Fruit fly (Drosophila melanogaster) whole organism, embryonic: ENCODE data around the gene Hsp67Ba.

Experiments
- Atf6 ChIP-seq: fragments of 200-800 bp; sonication (Bioruptor generic); IDR thresholded peaks from 2 replicates; pipeline ENCODE4 v1.3.6; 2022; ENCODE audit warnings: missing biosample characterization, missing genetic modification characterization
- Bdp1 ChIP-seq: fragments of 200-800 bp; sonication (Bioruptor generic); optimal IDR thresholded peaks from 3 replicates; lab custom pipeline; 2016; ENCODE audit warnings: missing biosample characterization, missing genetic modification characterization
- CG1024 ChIP-seq: fragments of 200-800 bp; sonication (Bioruptor generic); IDR thresholded peaks from 2 replicates; pipeline ENCODE4 v1.3.6; 2022; ENCODE audit warnings: missing biosample characterization, missing genetic modification characterization
- CG10654 ChIP-seq: fragments of 200-800 bp; sonication (Bioruptor generic); optimal IDR thresholded peaks from 2 replicates; lab custom pipeline; 2016; ENCODE audit warnings: missing biosample characterization, missing genetic modification characterization
- CG11093 ChIP-seq: fragments of 200-800 bp; sonication (Bioruptor generic); IDR thresholded peaks from 3 replicates; pipeline ENCODE4 v1.3.6; 2022; ENCODE audit warnings: missing biosample characterization, missing genetic modification characterization
- CG11504 ChIP-seq: fragments of 200-800 bp; sonication (Bioruptor generic); optimal IDR thresholded peaks from 3 replicates; lab custom pipeline; 2019; ENCODE audit warnings: missing biosample characterization, mild to moderate bottlenecking, missing genetic modification characterization, moderate library complexity
- CG12104 ChIP-seq: fragments of 200-800 bp; sonication (Bioruptor generic); optimal IDR thresholded peaks from 3 replicates; lab custom pipeline; 2016; ENCODE audit warnings: missing biosample characterization, missing genetic modification characterization
- CG1603 ChIP-seq: fragments of 200-800 bp; sonication (Bioruptor generic); optimal IDR thresholded peaks from 2 replicates; lab custom pipeline; 2019; ENCODE audit warnings: missing biosample characterization, mild to moderate bottlenecking, missing genetic modification characterization, moderate library complexity
- CG16779 ChIP-seq: fragments of 200-800 bp; sonication (Bioruptor generic); IDR thresholded peaks from 2 replicates; pipeline ENCODE4 v1.3.6; 2022; ENCODE audit warnings: missing biosample characterization, missing genetic modification characterization
- CG17385 ChIP-seq: fragments of 200-800 bp; sonication (Bioruptor generic); optimal IDR thresholded peaks from 3 replicates; lab custom pipeline; 2018; ENCODE audit warnings: missing biosample characterization, mild to moderate bottlenecking, missing genetic modification characterization
- CG18262 ChIP-seq: fragments of 200-800 bp; optimal IDR thresholded peaks from 3 replicates; lab custom pipeline; 2019; ENCODE audit warnings: missing biosample characterization, mild to moderate bottlenecking, missing genetic modification characterization, moderate library complexity
- CG2199 ChIP-seq: fragments of 200-800 bp; sonication (Bioruptor generic); IDR thresholded peaks from 3 replicates; pipeline ENCODE4 v1.3.6; 2022; ENCODE audit warnings: missing biosample characterization, missing genetic modification characterization
- CG32532 ChIP-seq: fragments of 200-800 bp; sonication (Bioruptor generic); IDR thresholded peaks from 2 replicates; pipeline ENCODE4 v1.3.6; 2022; ENCODE audit warnings: missing biosample characterization, missing genetic modification characterization
- CG33213 ChIP-seq: fragments of 200-800 bp; sonication (Bioruptor generic); optimal IDR thresholded peaks from 3 replicates; lab custom pipeline; 2016; ENCODE audit warnings: missing biosample characterization, missing genetic modification characterization
- CG34422 ChIP-seq: fragments of 200-800 bp; sonication (Bioruptor generic); IDR thresholded peaks from 3 replicates; pipeline ENCODE4 v1.3.6; 2022; ENCODE audit warnings: missing biosample characterization, missing genetic modification characterization
- CG4424 ChIP-seq: fragments of 200-800 bp; sonication (Bioruptor generic); optimal IDR thresholded peaks from 3 replicates; lab custom pipeline; 2016; ENCODE audit warnings: missing biosample characterization, missing genetic modification characterization
- CG4820 ChIP-seq: fragments of 200-800 bp; sonication (Bioruptor generic); optimal IDR thresholded peaks from 3 replicates; lab custom pipeline; 2016; ENCODE audit warnings: missing biosample characterization, missing genetic modification characterization
- CG6272 ChIP-seq: fragments of 200-800 bp; sonication (Bioruptor generic); IDR thresholded peaks from 2 replicates; pipeline ENCODE4 v1.3.6; 2022; ENCODE audit warnings: missing biosample characterization, missing genetic modification characterization
- CG7839 ChIP-seq: fragments of 200-800 bp; sonication (Bioruptor generic); optimal IDR thresholded peaks from 3 replicates; lab custom pipeline; 2018; ENCODE audit warnings: missing biosample characterization, mild to moderate bottlenecking, missing genetic modification characterization, moderate library complexity
- CG8089 ChIP-seq: fragments of 200-800 bp; sonication (Bioruptor generic); optimal IDR thresholded peaks from 3 replicates; lab custom pipeline; 2016; ENCODE audit warnings: missing biosample characterization, missing genetic modification characterization
- CG8290 ChIP-seq, 3 experiments: fragments of 200-800 bp; sonication (Bioruptor generic); optimal IDR thresholded peaks; 2 replicates each; lab custom pipeline; 2016 to 2019; ENCODE audit warnings: missing biosample characterization in 3 of 3, missing genetic modification characterization in 3 of 3, mild to moderate bottlenecking in 2 of 3, moderate library complexity in 1 of 3
- CG8924 ChIP-seq: fragments of 200-800 bp; optimal IDR thresholded peaks from 3 replicates; lab custom pipeline; 2019; ENCODE audit warnings: missing biosample characterization, mild to moderate bottlenecking, missing genetic modification characterization, moderate library complexity
- D19A ChIP-seq: fragments of 200-800 bp; optimal IDR thresholded peaks from 3 replicates; lab custom pipeline; 2019; ENCODE audit warnings: missing biosample characterization, mild to moderate bottlenecking, missing genetic modification characterization, moderate library complexity
- D19B ChIP-seq: fragments of 200-800 bp; sonication (Bioruptor generic); optimal IDR thresholded peaks from 2 replicates; lab custom pipeline; 2017; ENCODE audit warnings: missing biosample characterization, mild to moderate bottlenecking, missing genetic modification characterization
- Gug ChIP-seq: fragments of 200-800 bp; sonication (Bioruptor generic); IDR thresholded peaks from 4 replicates; pipeline ENCODE4 v1.3.6; 2022; ENCODE audit warnings: missing biosample characterization, missing genetic modification characterization
- H15 ChIP-seq: fragments of 200-800 bp; sonication (Bioruptor generic); IDR thresholded peaks from 3 replicates; pipeline ENCODE4 v1.3.6; 2022; ENCODE audit warnings: missing biosample characterization, missing genetic modification characterization
- HHEX ChIP-seq: fragments of 200-800 bp; sonication (Bioruptor generic); optimal IDR thresholded peaks from 3 replicates; lab custom pipeline; 2017; ENCODE audit warnings: missing biosample characterization, mild to moderate bottlenecking, missing genetic modification characterization, missing genetic modification reagents
- Jarid2 ChIP-seq: fragments of 200-800 bp; sonication (Bioruptor generic); optimal IDR thresholded peaks from 3 replicates; lab custom pipeline; 2017; ENCODE audit warnings: mild to moderate bottlenecking, missing biosample characterization, missing genetic modification reagents, missing genetic modification characterization
- Vsx1 ChIP-seq: fragments of 200-800 bp; sonication (Bioruptor generic); optimal IDR thresholded peaks from 2 replicates; lab custom pipeline; 2017; ENCODE audit warnings: missing biosample characterization, mild to moderate bottlenecking, missing genetic modification characterization, missing genetic modification reagents
- ci ChIP-seq: fragments of 200-800 bp; sonication (Bioruptor generic); IDR thresholded peaks from 3 replicates; pipeline ENCODE4 v1.3.6; 2022; ENCODE audit warnings: missing biosample characterization, missing genetic modification characterization
- crc ChIP-seq: fragments of 200-800 bp; sonication (Bioruptor generic); optimal IDR thresholded peaks from 2 replicates; lab custom pipeline; 2016; ENCODE audit warnings: missing biosample characterization, missing genetic modification characterization
- crol ChIP-seq: fragments of 200-800 bp; sonication (Bioruptor generic); IDR thresholded peaks from 2 replicates; pipeline ENCODE4 v1.3.6; 2022; ENCODE audit warnings: missing biosample characterization, missing genetic modification characterization
- fd96Cb ChIP-seq: fragments of 200-800 bp; sonication (Bioruptor generic); optimal IDR thresholded peaks from 2 replicates; lab custom pipeline; 2018; ENCODE audit warnings: missing biosample characterization, mild to moderate bottlenecking, missing genetic modification characterization, moderate library complexity
- hkb ChIP-seq, 2 experiments: fragments of 200-800 bp in 1 of 2; fragments of >200 bp in 1 of 2; sonication (Bioruptor generic) in 1 of 2; IDR thresholded peaks in 1 of 2; optimal IDR thresholded peaks in 1 of 2; 2 replicates each; pipeline versions ENCODE4 v1.3.6 to Lab custom; 2017 to 2022; ENCODE audit warnings: missing biosample characterization in 1 of 2, missing genetic modification characterization in 1 of 2
- hth ChIP-seq: fragments of >200 bp; optimal IDR thresholded peaks from 2 replicates; lab custom pipeline; 2017; ENCODE audit warnings: inconsistent platforms
- jing ChIP-seq: fragments of 200-800 bp; sonication (Bioruptor generic); optimal IDR thresholded peaks from 2 replicates; lab custom pipeline; 2018; ENCODE audit warnings: missing biosample characterization, mild to moderate bottlenecking, missing genetic modification characterization
- lilli ChIP-seq: fragments of 200-800 bp; sonication (Bioruptor generic); optimal IDR thresholded peaks from 3 replicates; lab custom pipeline; 2016; ENCODE audit warnings: missing biosample characterization, missing genetic modification characterization
- lmd ChIP-seq: fragments of 200-800 bp; sonication (Bioruptor generic); IDR thresholded peaks from 2 replicates; pipeline ENCODE4 v1.3.6; 2022; ENCODE audit warnings: missing biosample characterization, missing genetic modification characterization
- luna ChIP-seq: fragments of 200-800 bp; sonication (Bioruptor generic); optimal IDR thresholded peaks from 2 replicates; lab custom pipeline; 2016; ENCODE audit warnings: missing biosample characterization, missing genetic modification characterization
- pan ChIP-seq, 4 experiments: fragments of >200 bp in 3 of 4; fragments of 200-800 bp in 1 of 4; sonication (Bioruptor generic) in 1 of 4; optimal IDR thresholded peaks in 3 of 4; IDR thresholded peaks in 1 of 4; 2 replicates each; pipeline versions ENCODE4 v1.3.6 to Lab custom; 2017 to 2022; ENCODE audit warnings: missing biosample characterization in 2 of 4, missing genetic modification characterization in 2 of 4, mixed read lengths in 1 of 4
- phol ChIP-seq: fragments of 200-800 bp; sonication (Bioruptor generic); optimal IDR thresholded peaks from 3 replicates; lab custom pipeline; 2018; ENCODE audit warnings: missing biosample characterization, mild to moderate bottlenecking, missing genetic modification characterization, moderate library complexity
- prd ChIP-seq, 3 experiments: fragments of >200 bp in 2 of 3; fragments of 200-800 bp in 1 of 3; sonication (Bioruptor generic) in 1 of 3; optimal IDR thresholded peaks in 2 of 3; IDR thresholded peaks in 1 of 3; 2 replicates in 2 of 3; 3 replicates in 1 of 3; pipeline versions ENCODE4 v1.3.6 to Lab custom; 2017 to 2022; ENCODE audit warnings: missing biosample characterization in 1 of 3, missing genetic modification characterization in 1 of 3
- sr ChIP-seq: fragments of 200-800 bp; sonication (Bioruptor generic); IDR thresholded peaks from 3 replicates; pipeline ENCODE4 v1.3.6; 2022; ENCODE audit warnings: missing biosample characterization, missing genetic modification characterization
- tin ChIP-seq: fragments of 200-800 bp; sonication (Bioruptor generic); optimal IDR thresholded peaks from 3 replicates; lab custom pipeline; 2016; ENCODE audit warnings: missing biosample characterization, missing genetic modification characterization
- ttk ChIP-seq: fragments of 200-800 bp; sonication (Bioruptor generic); IDR thresholded peaks from 2 replicates; pipeline ENCODE4 v2.1.2; 2022; ENCODE audit warnings: missing biosample characterization, missing genetic modification characterization

Hsp67Ba gene

dm6 chr3L:9399013-9399750 lies 19.8 kb upstream of the Hsp67Ba start, which contains the start of gene CG4080 (continued):
- TF ChIP-seq crc = no peak
- TF ChIP-seq Jarid2 (GFP tag; lab: Kevin White, UChicago) = peak; percentile 86
- TF ChIP-seq tin (GFP tag; lab: Kevin White, UChicago) = no peak
- TF ChIP-seq CG8089 (GFP tag; lab: Kevin White, UChicago) = no peak
- TF ChIP-seq luna (GFP tag; lab: Kevin White, UChicago) = no peak

- TF ChIP-seq crol (peak; percentile 69), CG8290 (GFP tag; optimal IDR thresholded peaks at IDR 0.05; lab: Kevin White, UChicago) (no peak), CG8290 (tag; optimal IDR thresholded peaks at IDR 0.05; lab: Kevin White, UChicago) (peak in 1 of 2 experiments; percentile 25), CG12104 (no peak), CG4820 (GFP tag; lab: Kevin White, UChicago) (peak; percentile 12), CG11093 (GFP tag; lab: Robert Waterston, UW) (no peak), lmd (GFP tag; lab: Robert Waterston, UW) (peak; percentile 37; the same call in 1 of the 2 replicates), fd96Cb (no peak), CG11504 (peak; percentile 14), Bdp1 (GFP tag; lab: Kevin White, UChicago) (no peak), CG1024 (GFP tag; lab: Robert Waterston, UW) (peak; percentile 23; the same call in 1 of the 2 replicates), CG8924 (tag; lab: Kevin White, UChicago) (no peak), Gug (GFP tag; lab: Robert Waterston, UW) (0 out of 4 replicates have a peak, but pooled peaks have one; percentile 18), HHEX (peak; percentile 16), CG7839 (tag; lab: Kevin White, UChicago) (peak; percentile 13), CG2199 (0 out of 3 replicates have a peak, but pooled peaks have one; percentile 45), hkb (optimal IDR thresholded peaks at IDR 0.05; lab: Kevin White, UChicago) (no peak), hkb (GFP tag; IDR thresholded peaks at IDR 0.05; lab: Robert Waterston, UW) (no peak), phol (tag; lab: Kevin White, UChicago) (peak; percentile 4), D19A (tag; lab: Kevin White, UChicago) (peak; percentile 85), D19B (GFP tag; lab: Kevin White, UChicago) (peak; percentile 90), lilli (no peak), CG6272 (GFP tag; lab: Robert Waterston, UW) (no peak), Atf6 (GFP tag; lab: Robert Waterston, UW) (0 out of 2 replicates have a peak, but pooled peaks have one; percentile 21), ttk (GFP tag; lab: Robert Waterston, UW) (0 out of 2 replicates have a peak, but pooled peaks have one; percentile 22), CG34422 (0 out of 3 replicates have a peak, but pooled peaks have one; percentile 15), CG18262 (tag; lab: Kevin White, UChicago) (peak; percentile 0), ci (GFP tag; lab: Robert Waterston, UW) (peak; percentile 54; the same call in 2 of the 3 replicates), CG10654 (GFP tag; lab: Kevin White, UChicago) (peak; percentile 1), prd (optimal IDR thresholded peaks at IDR 0.05; lab: Kevin White, UChicago) (no peak), prd (GFP tag; IDR thresholded peaks at IDR 0.05; lab: Robert Waterston, UW) (peak; percentile 31; the same call in 1 of the 3 replicates), CG16779 (0 out of 2 replicates have a peak, but pooled peaks have one; percentile 20), pan (optimal IDR thresholded peaks at IDR 0.05; lab: Kevin White, UChicago) (peak in 1 of 2 experiments; percentile 46), pan (GFP tag; optimal IDR thresholded peaks at IDR 0.05 in 1 of 2, IDR thresholded peaks at IDR 0.05 in 1 of 2) (peak in 1 of 2 experiments; percentile 7), hth (no peak), CG1603 (tag; lab: Kevin White, UChicago) (peak; percentile 35), CG17385 (GFP tag; lab: Kevin White, UChicago) (no peak), CG4424 (GFP tag; lab: Kevin White, UChicago) (peak; percentile 25), H15 (GFP tag; lab: Robert Waterston, UW) (0 out of 3 replicates have a peak, but pooled peaks have one; percentile 41), sr (GFP tag; lab: Robert Waterston, UW) (no peak), CG33213 (GFP tag; lab: Kevin White, UChicago) (no peak), CG32532 (GFP tag; lab: Robert Waterston, UW) (peak; percentile 37), jing (GFP tag; lab: Kevin White, UChicago) (no peak), Vsx1 (no peak)
These were observed 19.2 kb upstream of the Hsp67Ba start for dm6 chr3L:9398435-9398981.
